Fruit fly (Drosophila melanogaster) whole organism, embryonic: ENCODE measurements around the gene CG42465.

Experiments
- Antp ChIP-seq: fragments of 200-800 bp; sonication (Bioruptor generic); optimal IDR thresholded peaks from 3 replicates; lab custom pipeline; 2016; ENCODE audit warnings: missing biosample characterization, missing genetic modification characterization
- CG10267 ChIP-seq: fragments of 200-800 bp; sonication (Bioruptor generic); optimal IDR thresholded peaks from 2 replicates; lab custom pipeline; 2018; ENCODE audit warnings: missing biosample characterization, mild to moderate bottlenecking, missing genetic modification characterization, moderate library complexity
- CG10321 ChIP-seq: fragments of 200-800 bp; sonication (Bioruptor generic); IDR thresholded peaks from 2 replicates; pipeline ENCODE4 v1.3.6; 2022; ENCODE audit warnings: missing biosample characterization, missing genetic modification characterization
- CG11093 ChIP-seq: fragments of 200-800 bp; sonication (Bioruptor generic); IDR thresholded peaks from 3 replicates; pipeline ENCODE4 v1.3.6; 2022; ENCODE audit warnings: missing biosample characterization, missing genetic modification characterization
- CG15514 ChIP-seq: fragments of 200-800 bp; sonication (Bioruptor generic); optimal IDR thresholded peaks from 3 replicates; lab custom pipeline; 2017; ENCODE audit warnings: missing biosample characterization, missing genetic modification characterization, mild to moderate bottlenecking, moderate library complexity, missing genetic modification reagents
- CG17186 ChIP-seq: fragments of 200-800 bp; sonication (Bioruptor generic); optimal IDR thresholded peaks from 3 replicates; lab custom pipeline; 2017; ENCODE audit warnings: missing biosample characterization, missing genetic modification reagents, missing genetic modification characterization
- CG17359 ChIP-seq: fragments of 200-800 bp; sonication (Bioruptor generic); optimal IDR thresholded peaks from 3 replicates; lab custom pipeline; 2018; ENCODE audit warnings: missing biosample characterization, mild to moderate bottlenecking, missing genetic modification characterization, moderate library complexity
- CG17829 ChIP-seq: fragments of 200-800 bp; optimal IDR thresholded peaks from 2 replicates; lab custom pipeline; 2019; ENCODE audit warnings: missing biosample characterization, mild to moderate bottlenecking, missing genetic modification characterization, moderate library complexity
- CG18599 ChIP-seq: fragments of 200-800 bp; sonication (Bioruptor generic); optimal IDR thresholded peaks from 3 replicates; lab custom pipeline; 2017; ENCODE audit warnings: missing biosample characterization, missing genetic modification characterization, mild to moderate bottlenecking, moderate library complexity, missing genetic modification reagents
- CG30020 ChIP-seq: fragments of 200-800 bp; optimal IDR thresholded peaks from 2 replicates; lab custom pipeline; 2019; ENCODE audit warnings: missing biosample characterization, mild to moderate bottlenecking, missing genetic modification characterization, moderate library complexity
- CG32532 ChIP-seq: fragments of 200-800 bp; sonication (Bioruptor generic); IDR thresholded peaks from 2 replicates; pipeline ENCODE4 v1.3.6; 2022; ENCODE audit warnings: missing biosample characterization, missing genetic modification characterization
- CG34224 ChIP-seq: fragments of 200-800 bp; sonication (Bioruptor generic); IDR thresholded peaks from 3 replicates; pipeline ENCODE4 v1.3.6; 2022; ENCODE audit warnings: missing biosample characterization, missing genetic modification characterization; ENCODE audit not compliant: partially characterized antibody
- CG4360 ChIP-seq: fragments of 200-800 bp; sonication (Bioruptor generic); IDR thresholded peaks from 2 replicates; pipeline ENCODE4 v1.3.6; 2022; ENCODE audit warnings: missing biosample characterization, missing genetic modification characterization
- CG6272 ChIP-seq: fragments of 200-800 bp; sonication (Bioruptor generic); IDR thresholded peaks from 2 replicates; pipeline ENCODE4 v1.3.6; 2022; ENCODE audit warnings: missing biosample characterization, missing genetic modification characterization
- CG8281 ChIP-seq: fragments of 200-800 bp; sonication (Bioruptor generic); optimal IDR thresholded peaks from 2 replicates; lab custom pipeline; 2018; ENCODE audit warnings: missing biosample characterization, mild to moderate bottlenecking, missing genetic modification characterization, moderate library complexity
- CG9215 ChIP-seq: fragments of 200-800 bp; sonication (Bioruptor generic); IDR thresholded peaks from 2 replicates; pipeline ENCODE4 v1.3.6; 2022; ENCODE audit warnings: missing biosample characterization, missing genetic modification characterization
- CG9932 ChIP-seq: fragments of 200-800 bp; sonication (Bioruptor generic); IDR thresholded peaks from 2 replicates; pipeline ENCODE4 v1.3.6; 2022; ENCODE audit warnings: missing biosample characterization, missing genetic modification characterization
- Dad ChIP-seq: fragments of 200-800 bp; sonication (Bioruptor generic); optimal IDR thresholded peaks from 3 replicates; lab custom pipeline; 2016; ENCODE audit warnings: missing biosample characterization, missing genetic modification characterization
- Dek ChIP-seq: fragments of 200-800 bp; sonication (Bioruptor generic); optimal IDR thresholded peaks from 3 replicates; lab custom pipeline; 2019; ENCODE audit warnings: missing biosample characterization, mild to moderate bottlenecking, missing genetic modification characterization, moderate library complexity
- Fer1 ChIP-seq: fragments of 200-800 bp; sonication (Bioruptor generic); optimal IDR thresholded peaks from 2 replicates; lab custom pipeline; 2017; ENCODE audit warnings: missing biosample characterization, mild to moderate bottlenecking, missing genetic modification characterization
- Hmr ChIP-seq: fragments of 200-800 bp; sonication (Bioruptor generic); optimal IDR thresholded peaks from 3 replicates; lab custom pipeline; 2017; ENCODE audit warnings: mild to moderate bottlenecking, missing biosample characterization, missing genetic modification reagents, missing genetic modification characterization
- Lhr ChIP-seq: fragments of 200-800 bp; sonication (Bioruptor generic); optimal IDR thresholded peaks from 3 replicates; lab custom pipeline; 2017; ENCODE audit warnings: mild to moderate bottlenecking, missing biosample characterization, missing genetic modification reagents, missing genetic modification characterization
- Max ChIP-seq: fragments of 200-800 bp; sonication (Bioruptor generic); optimal IDR thresholded peaks from 2 replicates; lab custom pipeline; 2016; ENCODE audit warnings: missing biosample characterization, mild to moderate bottlenecking, missing genetic modification characterization
- Med ChIP-seq: fragments of 200-800 bp; sonication (Bioruptor generic); peaks from one replicate; lab custom pipeline; 2016; ENCODE audit warnings: missing biosample characterization, missing genetic modification characterization, mild to moderate bottlenecking, inconsistent platforms, moderate library complexity
- Nf-YB ChIP-seq: fragments of 200-800 bp; sonication (Bioruptor generic); optimal IDR thresholded peaks from 3 replicates; lab custom pipeline; 2019; ENCODE audit warnings: missing biosample characterization, mild to moderate bottlenecking, missing genetic modification characterization, moderate library complexity
- Sox102F ChIP-seq: fragments of 200-800 bp; sonication (Bioruptor generic); optimal IDR thresholded peaks from 2 replicates; lab custom pipeline; 2018; ENCODE audit warnings: missing biosample characterization, mild to moderate bottlenecking, missing genetic modification characterization, moderate library complexity
- Xrp1 ChIP-seq: fragments of 200-800 bp; sonication (Bioruptor generic); IDR thresholded peaks from 2 replicates; pipeline ENCODE4 v1.3.6; 2022; ENCODE audit warnings: missing biosample characterization, missing genetic modification characterization
- amos ChIP-seq: fragments of 200-800 bp; sonication (Bioruptor generic); IDR thresholded peaks from 2 replicates; pipeline ENCODE4 v1.3.6; 2022; ENCODE audit warnings: missing biosample characterization, missing genetic modification characterization; ENCODE audit not compliant: partially characterized antibody
- ap ChIP-seq: fragments of 200-800 bp; sonication (Bioruptor generic); IDR thresholded peaks from 2 replicates; pipeline ENCODE4 v1.3.6; 2022; ENCODE audit warnings: missing biosample characterization, missing genetic modification characterization
- ato ChIP-seq: fragments of 200-800 bp; sonication (Bioruptor generic); IDR thresholded peaks from 2 replicates; pipeline ENCODE4 v1.3.6; 2022; ENCODE audit warnings: missing biosample characterization, missing genetic modification characterization; ENCODE audit not compliant: partially characterized antibody
- cas ChIP-seq: fragments of 200-800 bp; sonication (Bioruptor generic); IDR thresholded peaks from 2 replicates; pipeline ENCODE4 v1.3.6; 2022; ENCODE audit warnings: missing biosample characterization, missing genetic modification characterization
- chinmo ChIP-seq: fragments of 200-800 bp; sonication (Bioruptor generic); IDR thresholded peaks from 4 replicates; pipeline ENCODE4 v1.3.6; 2022; ENCODE audit warnings: missing biosample characterization, missing genetic modification characterization; ENCODE audit not compliant: partially characterized antibody
- chn ChIP-seq: fragments of 200-800 bp; sonication (Bioruptor generic); optimal IDR thresholded peaks from 2 replicates; lab custom pipeline; 2016; ENCODE audit warnings: missing biosample characterization, missing genetic modification characterization
- exex ChIP-seq: fragments of 200-800 bp; sonication (Bioruptor generic); optimal IDR thresholded peaks from 4 replicates; lab custom pipeline; 2018; ENCODE audit warnings: missing biosample characterization, mild to moderate bottlenecking, missing genetic modification characterization, moderate library complexity
- fd102C ChIP-seq: fragments of 200-800 bp; sonication (Bioruptor generic); optimal IDR thresholded peaks from 2 replicates; lab custom pipeline; 2018; ENCODE audit warnings: missing biosample characterization, mild to moderate bottlenecking, missing genetic modification characterization, moderate library complexity
- fd96Cb ChIP-seq: fragments of 200-800 bp; sonication (Bioruptor generic); optimal IDR thresholded peaks from 2 replicates; lab custom pipeline; 2018; ENCODE audit warnings: missing biosample characterization, mild to moderate bottlenecking, missing genetic modification characterization, moderate library complexity
- ftz-f1 ChIP-seq: fragments of 200-800 bp; sonication (Bioruptor generic); optimal IDR thresholded peaks from 2 replicates; lab custom pipeline; 2016; ENCODE audit warnings: missing biosample characterization, missing genetic modification characterization
- gcm2 ChIP-seq: fragments of 200-800 bp; sonication (Bioruptor generic); optimal IDR thresholded peaks from 2 replicates; lab custom pipeline; 2016; ENCODE audit warnings: missing biosample characterization, missing genetic modification characterization
- gt ChIP-seq: fragments of 200-800 bp; sonication (Bioruptor generic); IDR thresholded peaks from 2 replicates; pipeline ENCODE4 v1.3.6; 2022; ENCODE audit warnings: missing biosample characterization, missing genetic modification characterization
- nerfin-2 ChIP-seq: fragments of 200-800 bp; sonication (Bioruptor generic); IDR thresholded peaks from 2 replicates; pipeline ENCODE4 v1.3.6; 2022; ENCODE audit warnings: missing biosample characterization, missing genetic modification characterization; ENCODE audit not compliant: partially characterized antibody
- p53 ChIP-seq: fragments of 200-800 bp; sonication (Bioruptor generic); optimal IDR thresholded peaks from 2 replicates; lab custom pipeline; 2016; ENCODE audit warnings: missing biosample characterization, missing genetic modification characterization
- pita ChIP-seq: fragments of 200-800 bp; sonication (Bioruptor generic); optimal IDR thresholded peaks from 2 replicates; lab custom pipeline; 2017; ENCODE audit warnings: missing biosample characterization, mild to moderate bottlenecking, missing genetic modification characterization
- rib ChIP-seq: fragments of 200-800 bp; sonication (Bioruptor generic); IDR thresholded peaks from 2 replicates; pipeline ENCODE4 v1.3.6; 2022; ENCODE audit warnings: missing biosample characterization, missing genetic modification characterization
- sim ChIP-seq: fragments of 200-800 bp; sonication (Bioruptor generic); IDR thresholded peaks from 2 replicates; pipeline ENCODE4 v1.3.6; 2022; ENCODE audit warnings: missing biosample characterization, missing genetic modification characterization
- slp2 ChIP-seq: fragments of 200-800 bp; sonication (Bioruptor generic); optimal IDR thresholded peaks from 2 replicates; lab custom pipeline; 2016; ENCODE audit warnings: missing biosample characterization, missing genetic modification characterization
- sna ChIP-seq: fragments of 200-800 bp; sonication (Bioruptor generic); IDR thresholded peaks from 2 replicates; pipeline ENCODE4 v1.3.6; 2022; ENCODE audit warnings: missing biosample characterization, missing genetic modification characterization; ENCODE audit not compliant: partially characterized antibody
- trh ChIP-seq: fragments of 200-800 bp; sonication (Bioruptor generic); optimal IDR thresholded peaks from 2 replicates; lab custom pipeline; 2016; ENCODE audit warnings: missing biosample characterization, missing genetic modification characterization
- twi ChIP-seq: fragments of 200-800 bp; optimal IDR thresholded peaks from 2 replicates; lab custom pipeline; 2019; ENCODE audit warnings: missing biosample characterization, mild to moderate bottlenecking, missing genetic modification characterization, moderate library complexity
- vnd ChIP-seq: fragments of 200-800 bp; sonication (Bioruptor generic); IDR thresholded peaks from 3 replicates; pipeline ENCODE4 v1.3.6; 2022; ENCODE audit warnings: missing biosample characterization, missing genetic modification characterization; ENCODE audit not compliant: partially characterized antibody
- yki ChIP-seq: fragments of >200 bp; optimal IDR thresholded peaks from 3 replicates; lab custom pipeline; 2018

CG42465 gene

DNA sequence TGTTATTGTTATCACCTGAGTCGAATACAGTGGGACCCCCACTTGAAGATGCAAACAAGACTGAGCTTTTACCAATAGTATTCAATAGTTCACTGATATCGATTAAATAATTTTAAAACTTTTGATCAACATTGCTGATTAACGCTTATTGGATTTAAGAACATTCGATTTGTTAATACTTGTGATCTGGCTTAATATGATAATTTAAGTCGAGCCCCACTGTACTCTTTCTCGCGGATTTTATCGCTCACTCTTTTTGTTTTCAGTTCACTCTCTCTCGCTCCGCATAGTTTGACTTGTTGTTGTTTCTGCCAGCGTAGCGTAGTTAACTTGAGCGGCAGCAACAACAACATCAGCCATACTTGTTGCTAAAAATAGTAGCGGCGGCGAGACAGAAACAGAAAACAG is 44.3 kb upstream of the CG42465 start (continued):
- TF ChIP-seq CG17186 (GFP tag; lab: Kevin White, UChicago) (peak; percentile 94), exex (tag; lab: Kevin White, UChicago) (peak; percentile 93), slp2 (GFP tag; lab: Kevin White, UChicago) (peak; percentile 97), Max (GFP tag; lab: Kevin White, UChicago) (peak; percentile 96), ap (peak; percentile 96), CG10321 (GFP tag; lab: Robert Waterston, UW) (peak; percentile 82), twi (tag; lab: Kevin White, UChicago) (peak; percentile 96), rib (GFP tag; lab: Robert Waterston, UW) (peak; percentile 98), fd102C (GFP tag; lab: Kevin White, UChicago) (peak; percentile 69), gt (GFP tag; lab: Robert Waterston, UW) (peak; percentile 95), pita (no peak)

DNA sequence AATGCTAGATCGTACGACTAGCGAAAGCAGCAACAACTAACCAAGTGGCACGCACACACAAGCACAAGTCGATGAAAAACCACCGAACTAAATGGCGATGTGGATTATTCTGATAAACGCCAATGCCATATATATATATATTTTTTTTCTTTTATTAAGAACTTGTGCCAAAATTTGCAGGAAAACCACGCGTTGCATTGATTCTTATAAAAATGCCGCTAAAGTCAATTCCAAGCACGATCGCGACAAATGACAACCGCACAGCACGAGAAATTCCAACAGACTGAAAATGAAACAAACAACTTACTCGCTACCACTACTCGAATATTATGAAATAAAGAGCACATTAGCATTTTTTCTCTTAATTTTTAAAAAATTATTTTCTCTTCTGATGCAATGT is 43.3 kb upstream of the CG42465 start, which contains the start of gene for:
Gene for, minus strand, starts transcription at position 287 of the 400 bp plus-strand sequence.
- TF ChIP-seq vnd (GFP tag; lab: Robert Waterston, UW) = no peak
- TF ChIP-seq Antp (GFP tag; lab: Kevin White, UChicago) = no peak
- no peak for TF ChIP-seq CG6272 (GFP tag; lab: Robert Waterston, UW)
- TF ChIP-seq ato (GFP tag; lab: Robert Waterston, UW) = no peak
- no peak for TF ChIP-seq CG17829 (tag; lab: Kevin White, UChicago)
- no peak for TF ChIP-seq Fer1 (GFP tag; lab: Kevin White, UChicago)
- TF ChIP-seq CG11093 (GFP tag; lab: Robert Waterston, UW) = no peak
- no peak for TF ChIP-seq yki (lab: Kevin White, UChicago)
- TF ChIP-seq sna (GFP tag; lab: Robert Waterston, UW) = no peak
- no peak for TF ChIP-seq sim (GFP tag; lab: Robert Waterston, UW)
- TF ChIP-seq CG15514 = no peak
- TF ChIP-seq CG4360 = peak; percentile 13; the same call in 1 of the 2 replicates
- no peak for TF ChIP-seq CG10267 (tag; lab: Kevin White, UChicago)
- no peak for TF ChIP-seq Dek (tag; lab: Kevin White, UChicago)
- TF ChIP-seq amos (GFP tag; lab: Robert Waterston, UW) = peak; percentile 9; the same call in 1 of the 2 replicates
- TF ChIP-seq CG34224 = no peak
- no peak for TF ChIP-seq CG30020 (tag; lab: Kevin White, UChicago)
- peak; percentile 19; the same call in 1 of the 2 replicates for TF ChIP-seq CG32532 (GFP tag; lab: Robert Waterston, UW)
- TF ChIP-seq ftz-f1 (GFP tag; lab: Kevin White, UChicago) = no peak
- no peak for TF ChIP-seq Dad
- TF ChIP-seq gcm2 = no peak
- no peak for TF ChIP-seq CG18599 (GFP tag; lab: Kevin White, UChicago)
- no peak for TF ChIP-seq Xrp1
- no peak for TF ChIP-seq cas (GFP tag; lab: Robert Waterston, UW)
- TF ChIP-seq CG8281 (tag; lab: Kevin White, UChicago) = no peak
- TF ChIP-seq Med = peak; percentile 50
- TF ChIP-seq CG17359 (tag; lab: Kevin White, UChicago) = no peak
- TF ChIP-seq nerfin-2 (GFP tag; lab: Robert Waterston, UW) = no peak
- TF ChIP-seq Lhr = no peak
- TF ChIP-seq Sox102F = no peak
- no peak for TF ChIP-seq chn (GFP tag; lab: Kevin White, UChicago)
- no peak for TF ChIP-seq p53 (GFP tag; lab: Kevin White, UChicago)
- TF ChIP-seq CG9932 (GFP tag; lab: Robert Waterston, UW) = no peak
- no peak for TF ChIP-seq Nf-YB (GFP tag; lab: Kevin White, UChicago)
- no peak for TF ChIP-seq CG9215
- 0 out of 4 replicates have a peak, but pooled peaks have one; percentile 34 for TF ChIP-seq chinmo (GFP tag; lab: Robert Waterston, UW)
- TF ChIP-seq trh = no peak
- no peak for TF ChIP-seq fd96Cb (tag; lab: Kevin White, UChicago)
- no peak for TF ChIP-seq Hmr
